Worm (Caenorhabditis elegans) whole organism, L4 larva: ENCODE data around the gene act-1.
A peak's percentile ranks its signal among the peaks of the same experiment; 100 is the strongest.

Source experiments
- F10B5.3 ChIP-seq: sonication (generic microtip); optimal IDR thresholded peaks from 2 replicates; lab custom pipeline; 2016; ENCODE audit warnings: mild to moderate bottlenecking, missing genetic modification characterization, missing compliant biosample characterization
- R02D3.7 ChIP-seq: fragments of 150-350 bp; sonication (generic microtip); optimal IDR thresholded peaks from 3 replicates; lab custom pipeline; 2014; ENCODE audit warnings: missing biosample characterization, missing genetic modification characterization
- Y48G9A.11 ChIP-seq: fragments of 200-800 bp; sonication (Bioruptor generic); IDR thresholded peaks from 2 replicates; pipeline ENCODE4 v1.3.6; 2022; ENCODE audit warnings: missing genetic modification reagents, missing genetic modification characterization, missing compliant biosample characterization
- Y75B8A.6 ChIP-seq: fragments of 200-800 bp; sonication (Bioruptor generic); IDR thresholded peaks from 2 replicates; pipeline ENCODE4 v1.3.6; 2022; ENCODE audit warnings: missing genetic modification reagents, missing genetic modification characterization, missing compliant biosample characterization
- ZK546.5 ChIP-seq, 2 experiments: sonication (generic microtip); optimal IDR thresholded peaks; 2 replicates each; lab custom pipeline; 2017; ENCODE audit warnings: missing biosample characterization in 2 of 2, missing genetic modification characterization in 2 of 2
- aly-2 ChIP-seq: sonication (generic microtip); optimal IDR thresholded peaks from 2 replicates; lab custom pipeline; 2018; ENCODE audit warnings: missing biosample characterization, missing genetic modification characterization
- attf-4 ChIP-seq: sonication (generic microtip); optimal IDR thresholded peaks from 3 replicates; lab custom pipeline; 2017; ENCODE audit warnings: missing biosample characterization, missing genetic modification characterization
- ceh-20 ChIP-seq: fragments of 200-800 bp; sonication (Bioruptor generic); IDR thresholded peaks from 2 replicates; pipeline ENCODE4 v1.3.6; 2022; ENCODE audit warnings: missing genetic modification reagents, missing genetic modification characterization, missing compliant biosample characterization
- ceh-32 ChIP-seq: sonication (generic microtip); optimal IDR thresholded peaks from 2 replicates; lab custom pipeline; 2016; ENCODE audit warnings: mild to moderate bottlenecking, missing genetic modification characterization, missing compliant biosample characterization; ENCODE audit not compliant: poor library complexity
- ces-1 ChIP-seq: fragments of 150-350 bp; sonication (generic microtip); optimal IDR thresholded peaks from 4 replicates; lab custom pipeline; 2014; ENCODE audit warnings: missing biosample characterization, missing genetic modification reagents, missing genetic modification characterization
- cey-2 ChIP-seq: sonication (generic microtip); optimal IDR thresholded peaks from 3 replicates; lab custom pipeline; 2017; ENCODE audit warnings: missing genetic modification characterization, mild to moderate bottlenecking, missing compliant biosample characterization, antibody characterized with exemption, borderline replicate concordance; ENCODE audit not compliant: insufficient read depth
- ctbp-1 ChIP-seq: fragments of 200-800 bp; sonication (Bioruptor generic); IDR thresholded peaks from 2 replicates; pipeline ENCODE4 v1.3.6; 2022; ENCODE audit warnings: missing genetic modification reagents, missing genetic modification characterization, missing compliant biosample characterization
- daf-12 ChIP-seq: fragments of 150-350 bp; optimal IDR thresholded peaks from 2 replicates; lab custom pipeline; 2014; ENCODE audit warnings: missing biosample characterization, missing genetic modification reagents, missing genetic modification characterization
- daf-19 ChIP-seq: fragments of 200-800 bp; sonication (Bioruptor generic); conservative IDR thresholded peaks from 2 replicates; pipeline ENCODE4 v1.3.6; 2022; ENCODE audit warnings: missing genetic modification characterization, missing compliant biosample characterization
- daf-8 ChIP-seq: fragments of 200-800 bp; sonication (Bioruptor generic); IDR thresholded peaks from 2 replicates; pipeline ENCODE4 v1.3.6; 2022; ENCODE audit warnings: missing genetic modification characterization, missing compliant biosample characterization
- dmd-6 ChIP-seq: fragments of 200-800 bp; sonication (Bioruptor generic); IDR thresholded peaks from 2 replicates; pipeline ENCODE4 v1.3.6; 2022; ENCODE audit warnings: missing genetic modification reagents, missing genetic modification characterization, missing compliant biosample characterization
- dmd-8 ChIP-seq: fragments of 200-800 bp; sonication (Bioruptor generic); IDR thresholded peaks from 2 replicates; pipeline ENCODE4 v1.3.6; 2022; ENCODE audit warnings: missing genetic modification characterization, missing compliant biosample characterization
- dmd-9 ChIP-seq: fragments of 200-800 bp; sonication (Bioruptor generic); IDR thresholded peaks from 2 replicates; pipeline ENCODE4 v1.3.6; 2022; ENCODE audit warnings: missing genetic modification reagents, missing genetic modification characterization, missing compliant biosample characterization
- duxl-1 ChIP-seq: sonication (generic microtip); optimal IDR thresholded peaks from 2 replicates; lab custom pipeline; 2016; ENCODE audit warnings: mild to moderate bottlenecking, missing genetic modification characterization, moderate library complexity, missing compliant biosample characterization; ENCODE audit not compliant: poor library complexity
- egl-27 ChIP-seq: sonication (generic microtip); optimal IDR thresholded peaks from 3 replicates; lab custom pipeline; 2017; ENCODE audit warnings: missing biosample characterization, missing genetic modification reagents, missing genetic modification characterization
- egl-43 ChIP-seq: fragments of 200-800 bp; sonication (Bioruptor generic); IDR thresholded peaks from 2 replicates; pipeline ENCODE4 v1.3.6; 2022; ENCODE audit warnings: missing genetic modification reagents, missing genetic modification characterization, missing compliant biosample characterization
- fkh-10 ChIP-seq: fragments of 150-350 bp; optimal IDR thresholded peaks from 2 replicates; lab custom pipeline; 2014; ENCODE audit warnings: missing biosample characterization, missing genetic modification reagents, missing genetic modification characterization
- hif-1 ChIP-seq, 2 experiments: sonication (generic microtip); optimal IDR thresholded peaks; 2 replicates each; lab custom pipeline; 2016 to 2017; ENCODE audit warnings: missing compliant biosample characterization in 2 of 2, missing genetic modification characterization in 2 of 2, missing genetic modification reagents in 2 of 2, missing genotype in 2 of 2, mild to moderate bottlenecking in 1 of 2
- hlh-30 ChIP-seq: sonication (generic microtip); optimal IDR thresholded peaks from 2 replicates; lab custom pipeline; 2017; ENCODE audit warnings: antibody characterized with exemption, mild to moderate bottlenecking, missing genetic modification characterization, missing compliant biosample characterization; ENCODE audit not compliant: insufficient read depth
- jun-1 ChIP-seq: fragments of 150-350 bp; optimal IDR thresholded peaks from 2 replicates; lab custom pipeline; 2014; ENCODE audit warnings: missing biosample characterization, missing genetic modification reagents, missing genetic modification characterization
- lim-7 ChIP-seq: fragments of 200-800 bp; sonication (Bioruptor generic); IDR thresholded peaks from 2 replicates; pipeline ENCODE4 v1.3.6; 2022; ENCODE audit warnings: missing genetic modification characterization, missing compliant biosample characterization
- lin-13 ChIP-seq: fragments of 150-350 bp; optimal IDR thresholded peaks from 2 replicates; lab custom pipeline; 2014; ENCODE audit warnings: missing biosample characterization, missing genetic modification reagents, missing genetic modification characterization
- lin-15B ChIP-seq: fragments of 150-350 bp; sonication (generic microtip); optimal IDR thresholded peaks from 3 replicates; lab custom pipeline; 2014; ENCODE audit warnings: missing biosample characterization, missing genetic modification characterization
- lin-39 ChIP-seq: fragments of 150-350 bp; optimal IDR thresholded peaks from 2 replicates; lab custom pipeline; 2014; ENCODE audit warnings: missing biosample characterization, missing genetic modification reagents, missing genetic modification characterization
- lir-3 ChIP-seq: sonication (generic microtip); optimal IDR thresholded peaks from 2 replicates; lab custom pipeline; 2016; ENCODE audit warnings: mild to moderate bottlenecking, missing genetic modification characterization, missing compliant biosample characterization
- lsy-2 ChIP-seq, 2 experiments: fragments of 150-350 bp in 1 of 2; sonication (generic microtip) in 1 of 2; optimal IDR thresholded peaks; 2 replicates each; lab custom pipeline; 2014 to 2017; ENCODE audit warnings: missing biosample characterization in 2 of 2, missing genetic modification characterization in 2 of 2
- nhr-11 ChIP-seq: fragments of 150-350 bp; optimal IDR thresholded peaks from 2 replicates; lab custom pipeline; 2014; ENCODE audit warnings: missing biosample characterization, missing genetic modification characterization
- nhr-237 ChIP-seq: sonication (generic microtip); optimal IDR thresholded peaks from 2 replicates; lab custom pipeline; 2017; ENCODE audit warnings: missing biosample characterization, missing genetic modification characterization
- nhr-25 ChIP-seq: sonication (generic microtip); optimal IDR thresholded peaks from 2 replicates; lab custom pipeline; 2017; ENCODE audit warnings: missing genetic modification characterization, mild to moderate bottlenecking, missing compliant biosample characterization, antibody characterized with exemption, moderate library complexity, borderline replicate concordance; ENCODE audit not compliant: insufficient read depth
- nhr-28 ChIP-seq: fragments of 150-350 bp; optimal IDR thresholded peaks from 2 replicates; lab custom pipeline; 2014; ENCODE audit warnings: missing biosample characterization, missing genetic modification characterization
- nhr-42 ChIP-seq: fragments of 200-800 bp; sonication (Bioruptor generic); IDR thresholded peaks from 2 replicates; pipeline ENCODE4 v1.3.6; 2022; ENCODE audit warnings: missing genetic modification characterization, missing compliant biosample characterization
- nhr-77 ChIP-seq: fragments of 150-350 bp; optimal IDR thresholded peaks from 2 replicates; lab custom pipeline; 2014; ENCODE audit warnings: missing biosample characterization, missing genetic modification characterization
- pha-4 ChIP-seq, 2 experiments: fragments of 150-350 bp in 1 of 2; fragments of 200-800 bp in 1 of 2; sonication (Bioruptor generic) in 1 of 2; IDR thresholded peaks in 1 of 2; optimal IDR thresholded peaks in 1 of 2; 2 replicates each; pipeline versions ENCODE4 v1.3.6 to Lab custom; 2014 to 2022; ENCODE audit warnings: missing genetic modification characterization in 2 of 2, missing genetic modification reagents in 2 of 2, missing biosample characterization in 1 of 2, missing compliant biosample characterization in 1 of 2
- saeg-2 ChIP-seq: fragments of 200-800 bp; sonication (Bioruptor generic); IDR thresholded peaks from 2 replicates; pipeline ENCODE4 v1.3.6; 2022; ENCODE audit warnings: missing genetic modification reagents, missing genetic modification characterization, missing compliant biosample characterization
- sdz-12 ChIP-seq: fragments of 200-800 bp; sonication (Bioruptor generic); optimal IDR thresholded peaks from 2 replicates; lab custom pipeline; 2018; ENCODE audit warnings: mild to moderate bottlenecking, missing genetic modification characterization, missing compliant biosample characterization
- snpc-1.2 ChIP-seq: fragments of 200-800 bp; sonication (Bioruptor generic); IDR thresholded peaks from 2 replicates; pipeline ENCODE4 v1.3.6; 2022; ENCODE audit warnings: missing genetic modification reagents, missing genetic modification characterization, missing compliant biosample characterization
- snpc-4 ChIP-seq: fragments of 150-350 bp; optimal IDR thresholded peaks from 2 replicates; lab custom pipeline; 2014; ENCODE audit warnings: missing biosample characterization, missing genetic modification characterization
- spr-1 ChIP-seq: sonication (generic microtip); optimal IDR thresholded peaks from 2 replicates; lab custom pipeline; 2016; ENCODE audit warnings: mild to moderate bottlenecking, missing genetic modification characterization, missing compliant biosample characterization
- spr-3 ChIP-seq: fragments of 200-800 bp; sonication (Bioruptor generic); optimal IDR thresholded peaks from 2 replicates; lab custom pipeline; 2018; ENCODE audit warnings: mild to moderate bottlenecking, missing genetic modification characterization, missing compliant biosample characterization
- tra-1 ChIP-seq: fragments of 200-800 bp; sonication (Bioruptor generic); IDR thresholded peaks from 2 replicates; pipeline ENCODE4 v1.3.6; 2022; ENCODE audit warnings: missing genetic modification reagents, missing genetic modification characterization, missing compliant biosample characterization
- unc-130 ChIP-seq: sonication (generic microtip); optimal IDR thresholded peaks from 2 replicates; lab custom pipeline; 2016; ENCODE audit warnings: missing genetic modification reagents, missing genetic modification characterization, missing compliant biosample characterization
- unc-62 ChIP-seq, 3 experiments: fragments of 150-350 bp in 1 of 3; sonication (generic microtip); optimal IDR thresholded peaks in 2 of 3; peaks in 1 of 3; 1 replicate in 1 of 3; 2 replicates in 2 of 3; lab custom pipeline; 2014 to 2017; ENCODE audit warnings: missing biosample characterization in 3 of 3, missing genetic modification characterization in 3 of 3, missing genetic modification reagents in 3 of 3, missing genotype in 1 of 3
- vab-7 ChIP-seq: fragments of 200-800 bp; sonication (Bioruptor generic); IDR thresholded peaks from 2 replicates; pipeline ENCODE4 v1.3.6; 2022; ENCODE audit warnings: missing genetic modification reagents, missing genetic modification characterization, missing compliant biosample characterization
- zag-1 ChIP-seq: fragments of 150-350 bp; optimal IDR thresholded peaks from 2 replicates; lab custom pipeline; 2014; ENCODE audit warnings: missing biosample characterization, missing genetic modification characterization
- zfp-2 ChIP-seq: sonication (generic microtip); optimal IDR thresholded peaks from 2 replicates; lab custom pipeline; 2016; ENCODE audit warnings: mild to moderate bottlenecking, missing genetic modification characterization, missing compliant biosample characterization
- zip-11 ChIP-seq: fragments of 200-800 bp; sonication (Bioruptor generic); IDR thresholded peaks from 2 replicates; pipeline ENCODE4 v1.3.6; 2022; ENCODE audit warnings: missing genetic modification characterization, missing compliant biosample characterization

The act-1 gene

ce11 chrV:11087119-11087518, 6.3 kb downstream of the act-1 start (continued):
- TF ChIP-seq snpc-4 (tag; lab: Kevin White, UChicago) (no peak), nhr-11 (tag; lab: Kevin White, UChicago) (no peak), ctbp-1 (GFP tag; lab: Robert Waterston, UW) (no peak), hlh-30 (tag; lab: Kevin White, UChicago) (peak; percentile 4), lin-13 (GFP tag; lab: Kevin White, UChicago) (no peak), lin-39 (tag; lab: Kevin White, UChicago) (no peak), ceh-20 (GFP tag; lab: Robert Waterston, UW) (peak; percentile 64; the same call in 1 of the 2 replicates), pha-4 (GFP tag; IDR thresholded peaks at IDR 0.05; lab: Robert Waterston, UW) (no peak), pha-4 (tag; optimal IDR thresholded peaks at IDR 0.05; lab: Kevin White, UChicago) (no peak), R02D3.7 (tag; lab: Kevin White, UChicago) (no peak), egl-43 (GFP tag; lab: Robert Waterston, UW) (no peak), Y75B8A.6 (no peak), dmd-9 (GFP tag; lab: Robert Waterston, UW) (no peak), zip-11 (no peak), sdz-12 (GFP tag; lab: Kevin White, UChicago) (no peak), egl-27 (tag; lab: Kevin White, UChicago) (no peak), attf-4 (tag; lab: Kevin White, UChicago) (no peak), lsy-2 (tag; optimal IDR thresholded peaks at IDR 0.05; lab: Kevin White, UChicago) (no peak), dmd-8 (GFP tag; lab: Robert Waterston, UW) (no peak), spr-1 (tag; lab: Kevin White, UChicago) (no peak), unc-62 (GFP tag; optimal IDR thresholded peaks at IDR 0.05 in 1 of 2; lab: Kevin White, UChicago) (no peak), unc-62 (tag; optimal IDR thresholded peaks at IDR 0.05; lab: Kevin White, UChicago) (no peak), zag-1 (tag; lab: Kevin White, UChicago) (no peak), fkh-10 (no peak), nhr-25 (tag; lab: Kevin White, UChicago) (no peak), jun-1 (tag; lab: Kevin White, UChicago) (no peak), daf-8 (GFP tag; lab: Robert Waterston, UW) (no peak), dmd-6 (GFP tag; lab: Robert Waterston, UW) (peak; percentile 58), nhr-237 (no peak), saeg-2 (no peak), nhr-42 (GFP tag; lab: Robert Waterston, UW) (no peak), snpc-1.2 (GFP tag; lab: Robert Waterston, UW) (no peak), Y48G9A.11 (no peak), vab-7 (GFP tag; lab: Robert Waterston, UW) (no peak), tra-1 (GFP tag; lab: Robert Waterston, UW) (peak; percentile 74), lir-3 (no peak), F10B5.3 (tag; lab: Kevin White, UChicago) (no peak), nhr-77 (no peak), ceh-32 (no peak), aly-2 (no peak), zfp-2 (no peak), unc-130 (GFP tag; lab: Kevin White, UChicago) (no peak), spr-3 (GFP tag; lab: Kevin White, UChicago) (no peak), lin-15B (no peak), daf-19 (GFP tag; lab: Robert Waterston, UW) (no peak), ces-1 (GFP tag; lab: Kevin White, UChicago) (no peak), duxl-1 (tag; lab: Kevin White, UChicago) (no peak), lim-7 (GFP tag; lab: Robert Waterston, UW) (no peak), ZK546.5 (tag; optimal IDR thresholded peaks at IDR 0.05; lab: Kevin White, UChicago) (no peak), nhr-28 (peak; percentile 61), cey-2 (tag; lab: Kevin White, UChicago) (peak; percentile 73), hif-1 (tag; optimal IDR thresholded peaks at IDR 0.05; lab: Kevin White, UChicago) (no peak), daf-12 (tag; lab: Kevin White, UChicago) (no peak)
